Fruit fly (Drosophila melanogaster) whole organism, embryonic: Measurements from ENCODE around the gene Lnk.

Source experiments
- Abd-B ChIP-seq: fragments of 200-800 bp; sonication (Bioruptor generic); optimal IDR thresholded peaks from 2 replicates; lab custom pipeline; 2018; ENCODE audit warnings: missing biosample characterization, mild to moderate bottlenecking, missing genetic modification characterization, moderate library complexity
- Aef1 ChIP-seq: fragments of 200-800 bp; sonication (Bioruptor generic); IDR thresholded peaks from 3 replicates; pipeline ENCODE4 v1.3.6; 2022; ENCODE audit warnings: missing biosample characterization, missing genetic modification characterization
- Atf-2 ChIP-seq: fragments of 200-800 bp; sonication (Bioruptor generic); optimal IDR thresholded peaks from 2 replicates; lab custom pipeline; 2016; ENCODE audit warnings: missing biosample characterization, missing genetic modification characterization
- Bgb ChIP-seq: fragments of 200-800 bp; sonication (Bioruptor generic); IDR thresholded peaks from 2 replicates; pipeline ENCODE4 v1.3.6; 2022; ENCODE audit warnings: missing biosample characterization, missing genetic modification characterization; ENCODE audit not compliant: partially characterized antibody
- CG10979 ChIP-seq: fragments of 200-800 bp; sonication (Bioruptor generic); optimal IDR thresholded peaks from 2 replicates; lab custom pipeline; 2018; ENCODE audit warnings: missing biosample characterization, mild to moderate bottlenecking, missing genetic modification characterization, moderate library complexity
- CG11696 ChIP-seq: fragments of 200-800 bp; sonication (Bioruptor generic); IDR thresholded peaks from 2 replicates; pipeline ENCODE4 v1.3.6; 2022; ENCODE audit warnings: missing biosample characterization, missing genetic modification characterization
- CG12659 ChIP-seq: fragments of 200-800 bp; sonication (Bioruptor generic); optimal IDR thresholded peaks from 3 replicates; lab custom pipeline; 2017; ENCODE audit warnings: mild to moderate bottlenecking, missing biosample characterization, missing genetic modification reagents, missing genetic modification characterization
- CG13424 ChIP-seq: fragments of 200-800 bp; sonication (Bioruptor generic); optimal IDR thresholded peaks from 2 replicates; lab custom pipeline; 2019; ENCODE audit warnings: missing biosample characterization, mild to moderate bottlenecking, missing genetic modification characterization, moderate library complexity
- CG14014 ChIP-seq: fragments of 200-800 bp; sonication (Bioruptor generic); IDR thresholded peaks from 2 replicates; pipeline ENCODE4 v1.3.6; 2022; ENCODE audit warnings: missing biosample characterization, missing genetic modification characterization
- CG17568 ChIP-seq: fragments of 200-800 bp; sonication (Bioruptor generic); optimal IDR thresholded peaks from 2 replicates; lab custom pipeline; 2018; ENCODE audit warnings: missing biosample characterization, mild to moderate bottlenecking, missing genetic modification characterization, moderate library complexity
- CG17829 ChIP-seq: fragments of 200-800 bp; optimal IDR thresholded peaks from 2 replicates; lab custom pipeline; 2019; ENCODE audit warnings: missing biosample characterization, mild to moderate bottlenecking, missing genetic modification characterization, moderate library complexity
- CG33213 ChIP-seq: fragments of 200-800 bp; sonication (Bioruptor generic); optimal IDR thresholded peaks from 3 replicates; lab custom pipeline; 2016; ENCODE audit warnings: missing biosample characterization, missing genetic modification characterization
- CG34224 ChIP-seq: fragments of 200-800 bp; sonication (Bioruptor generic); IDR thresholded peaks from 3 replicates; pipeline ENCODE4 v1.3.6; 2022; ENCODE audit warnings: missing biosample characterization, missing genetic modification characterization; ENCODE audit not compliant: partially characterized antibody
- CG3838 ChIP-seq: fragments of 200-800 bp; sonication (Bioruptor generic); optimal IDR thresholded peaks from 3 replicates; lab custom pipeline; 2016; ENCODE audit warnings: missing biosample characterization, missing genetic modification characterization
- CG4730 ChIP-seq: fragments of 200-800 bp; sonication (Bioruptor generic); IDR thresholded peaks from 2 replicates; pipeline ENCODE4 v1.3.6; 2022; ENCODE audit warnings: missing biosample characterization, missing genetic modification characterization
- CG8290 ChIP-seq, 3 experiments: fragments of 200-800 bp; sonication (Bioruptor generic); optimal IDR thresholded peaks; 2 replicates each; lab custom pipeline; 2016 to 2019; ENCODE audit warnings: missing biosample characterization in 3 of 3, missing genetic modification characterization in 3 of 3, mild to moderate bottlenecking in 2 of 3, moderate library complexity in 1 of 3
- CG8944 ChIP-seq: fragments of 200-800 bp; sonication (Bioruptor generic); optimal IDR thresholded peaks from 3 replicates; lab custom pipeline; 2016; ENCODE audit warnings: missing biosample characterization, missing genetic modification characterization
- CG9609 ChIP-seq: fragments of 200-800 bp; sonication (Bioruptor generic); optimal IDR thresholded peaks from 3 replicates; lab custom pipeline; 2016; ENCODE audit warnings: missing biosample characterization, missing genetic modification characterization
- CG9797 ChIP-seq: fragments of 200-800 bp; sonication (Bioruptor generic); optimal IDR thresholded peaks from 3 replicates; lab custom pipeline; 2018; ENCODE audit warnings: missing biosample characterization, mild to moderate bottlenecking, missing genetic modification characterization
- CTCF ChIP-seq: fragments of 200-800 bp; sonication (Bioruptor generic); optimal IDR thresholded peaks from 2 replicates; lab custom pipeline; 2017; ENCODE audit warnings: missing biosample characterization, mild to moderate bottlenecking, missing genetic modification characterization, moderate library complexity
- Deaf1 ChIP-seq: fragments of 200-800 bp; optimal IDR thresholded peaks from 3 replicates; lab custom pipeline; 2019; ENCODE audit warnings: missing biosample characterization, mild to moderate bottlenecking, missing genetic modification characterization, moderate library complexity
- Dp ChIP-seq: fragments of 200-800 bp; sonication (Bioruptor generic); optimal IDR thresholded peaks from 2 replicates; lab custom pipeline; 2018; ENCODE audit warnings: missing biosample characterization, mild to moderate bottlenecking, missing genetic modification characterization, moderate library complexity
- Fer3 ChIP-seq: fragments of 200-800 bp; sonication (Bioruptor generic); optimal IDR thresholded peaks from 2 replicates; lab custom pipeline; 2018; ENCODE audit warnings: missing biosample characterization, mild to moderate bottlenecking, missing genetic modification characterization, moderate library complexity
- Hmr ChIP-seq: fragments of 200-800 bp; sonication (Bioruptor generic); optimal IDR thresholded peaks from 3 replicates; lab custom pipeline; 2017; ENCODE audit warnings: mild to moderate bottlenecking, missing biosample characterization, missing genetic modification reagents, missing genetic modification characterization
- Meics ChIP-seq: fragments of 200-800 bp; sonication (Bioruptor generic); optimal IDR thresholded peaks from 2 replicates; lab custom pipeline; 2017; ENCODE audit warnings: missing biosample characterization, mild to moderate bottlenecking, missing genetic modification characterization
- Mes4 ChIP-seq: fragments of 200-800 bp; sonication (Bioruptor generic); optimal IDR thresholded peaks from 2 replicates; lab custom pipeline; 2016; ENCODE audit warnings: missing biosample characterization, missing genetic modification characterization
- Sin3A ChIP-seq: fragments of >200 bp; optimal IDR thresholded peaks from 2 replicates; lab custom pipeline; 2018
- Sry-δ ChIP-seq: fragments of 200-800 bp; sonication (Bioruptor generic); optimal IDR thresholded peaks from 2 replicates; lab custom pipeline; 2016; ENCODE audit warnings: missing biosample characterization, missing genetic modification characterization
- Trl ChIP-seq, 3 experiments: fragments of >200 bp in 2 of 3; fragments of 200-800 bp in 1 of 3; sonication (Bioruptor generic) in 1 of 3; optimal IDR thresholded peaks; 2 replicates in 1 of 3; 3 replicates in 2 of 3; lab custom pipeline; 2016 to 2017; ENCODE audit warnings: missing biosample characterization in 1 of 3, missing genetic modification characterization in 1 of 3
- bigmax ChIP-seq: fragments of 200-800 bp; sonication (Bioruptor generic); optimal IDR thresholded peaks from 2 replicates; lab custom pipeline; 2018; ENCODE audit warnings: missing biosample characterization, mild to moderate bottlenecking, missing genetic modification characterization
- bsh ChIP-seq, 2 experiments: fragments of 200-800 bp; sonication (Bioruptor generic); optimal IDR thresholded peaks; 2 replicates each; lab custom pipeline; 2017 to 2018; ENCODE audit warnings: mild to moderate bottlenecking in 2 of 2, missing biosample characterization in 2 of 2, missing genetic modification characterization in 2 of 2, moderate library complexity in 1 of 2
- dpn ChIP-seq, 2 experiments: fragments of 200-800 bp; sonication (Bioruptor generic); optimal IDR thresholded peaks; 3 replicates each; lab custom pipeline; 2016; ENCODE audit warnings: missing biosample characterization in 2 of 2, missing genetic modification characterization in 2 of 2
- dysf ChIP-seq: fragments of 200-800 bp; sonication (Bioruptor generic); IDR thresholded peaks from 3 replicates; pipeline ENCODE4 v1.3.6; 2022; ENCODE audit warnings: missing biosample characterization, missing genetic modification characterization
- ftz-f1 ChIP-seq: fragments of 200-800 bp; sonication (Bioruptor generic); optimal IDR thresholded peaks from 2 replicates; lab custom pipeline; 2016; ENCODE audit warnings: missing biosample characterization, missing genetic modification characterization
- gro ChIP-seq: fragments of 200-800 bp; sonication (Bioruptor generic); optimal IDR thresholded peaks from 2 replicates; lab custom pipeline; 2016; ENCODE audit warnings: missing biosample characterization, missing genetic modification characterization
- insv ChIP-seq, 2 experiments: fragments of 200-800 bp; sonication (Bioruptor generic); optimal IDR thresholded peaks; 3 replicates each; lab custom pipeline; 2016 to 2018; ENCODE audit warnings: missing biosample characterization in 2 of 2, missing genetic modification characterization in 2 of 2
- kah ChIP-seq: fragments of 200-800 bp; sonication (Bioruptor generic); optimal IDR thresholded peaks from 2 replicates; lab custom pipeline; 2018; ENCODE audit warnings: missing biosample characterization, mild to moderate bottlenecking, missing genetic modification characterization
- lab ChIP-seq: fragments of 200-800 bp; sonication (Bioruptor generic); optimal IDR thresholded peaks from 3 replicates; lab custom pipeline; 2017; ENCODE audit warnings: missing biosample characterization, missing genetic modification characterization, mild to moderate bottlenecking, moderate library complexity, missing genetic modification reagents
- nerfin-1 ChIP-seq: fragments of 200-800 bp; sonication (Bioruptor generic); optimal IDR thresholded peaks from 3 replicates; lab custom pipeline; 2019; ENCODE audit warnings: missing biosample characterization, mild to moderate bottlenecking, missing genetic modification characterization, moderate library complexity
- odd ChIP-seq: fragments of 200-800 bp; sonication (Bioruptor generic); optimal IDR thresholded peaks from 2 replicates; lab custom pipeline; 2017; ENCODE audit warnings: missing biosample characterization, mild to moderate bottlenecking, missing genetic modification characterization
- pita ChIP-seq: fragments of 200-800 bp; sonication (Bioruptor generic); optimal IDR thresholded peaks from 2 replicates; lab custom pipeline; 2017; ENCODE audit warnings: missing biosample characterization, mild to moderate bottlenecking, missing genetic modification characterization
- sd ChIP-seq: fragments of 200-800 bp; sonication (Bioruptor generic); optimal IDR thresholded peaks from 3 replicates; lab custom pipeline; 2018; ENCODE audit warnings: missing biosample characterization, mild to moderate bottlenecking, missing genetic modification characterization, moderate library complexity
- sens-2 ChIP-seq: fragments of 200-800 bp; sonication (Bioruptor generic); IDR thresholded peaks from 2 replicates; pipeline ENCODE4 v1.3.6; 2022; ENCODE audit warnings: missing biosample characterization, missing genetic modification characterization
- slp2 ChIP-seq: fragments of 200-800 bp; sonication (Bioruptor generic); optimal IDR thresholded peaks from 2 replicates; lab custom pipeline; 2016; ENCODE audit warnings: missing biosample characterization, missing genetic modification characterization
- sna ChIP-seq: fragments of 200-800 bp; sonication (Bioruptor generic); IDR thresholded peaks from 2 replicates; pipeline ENCODE4 v1.3.6; 2022; ENCODE audit warnings: missing biosample characterization, missing genetic modification characterization; ENCODE audit not compliant: partially characterized antibody
- tup ChIP-seq: fragments of 200-800 bp; sonication (Bioruptor generic); optimal IDR thresholded peaks from 2 replicates; lab custom pipeline; 2016; ENCODE audit warnings: missing biosample characterization, mild to moderate bottlenecking, missing genetic modification characterization, moderate library complexity
- unpg ChIP-seq: fragments of 200-800 bp; sonication (Bioruptor generic); optimal IDR thresholded peaks from 3 replicates; lab custom pipeline; 2018; ENCODE audit warnings: missing biosample characterization, mild to moderate bottlenecking, missing genetic modification characterization, moderate library complexity
- vnd ChIP-seq: fragments of 200-800 bp; sonication (Bioruptor generic); IDR thresholded peaks from 3 replicates; pipeline ENCODE4 v1.3.6; 2022; ENCODE audit warnings: missing biosample characterization, missing genetic modification characterization; ENCODE audit not compliant: partially characterized antibody

Lnk gene

DNA sequence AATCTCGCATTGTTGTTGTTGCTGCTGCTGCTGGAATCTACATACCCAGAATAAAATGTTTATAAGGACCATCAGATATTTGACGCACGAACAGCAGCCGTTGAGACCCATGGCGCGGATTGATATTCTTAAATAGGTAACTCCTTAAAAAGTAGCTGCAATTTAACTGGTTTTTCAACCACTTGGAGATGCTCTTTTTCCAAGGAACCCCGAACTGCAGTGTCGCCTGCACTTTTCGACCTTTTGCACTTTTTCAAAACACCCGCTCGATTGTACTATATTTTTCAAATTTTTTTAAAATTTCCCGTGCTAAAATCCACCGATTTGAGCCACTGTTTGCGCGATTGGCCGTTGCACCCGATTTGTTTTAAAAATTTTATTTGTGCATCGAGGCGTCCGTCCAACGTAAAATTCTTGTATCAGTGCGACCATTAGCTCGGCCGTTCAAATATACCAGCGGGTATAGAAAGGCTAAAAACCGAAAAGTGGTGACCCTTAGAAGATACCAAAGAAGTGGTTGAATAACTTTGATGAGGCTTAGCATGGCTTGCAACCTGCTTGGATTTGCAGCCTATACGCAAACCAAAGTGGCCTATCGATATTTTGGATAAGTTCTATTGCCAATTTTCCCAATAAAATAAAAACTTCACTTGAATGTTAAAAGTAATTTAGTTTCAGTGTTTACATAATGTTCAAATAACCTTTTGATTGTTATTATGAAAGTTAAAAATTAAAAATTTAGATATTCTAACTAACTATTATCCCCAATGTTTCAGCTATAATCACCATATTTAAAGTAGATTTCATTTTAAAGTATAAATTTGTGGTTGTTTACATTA, 7.2 kb upstream of the Lnk start, which contains the start of gene Tsp96F (continued):
- peak; percentile 76 for TF ChIP-seq Sry-δ (GFP tag; lab: Kevin White, UChicago)
- TF ChIP-seq Bgb: peak; percentile 71
- TF ChIP-seq CG3838 (GFP tag; lab: Kevin White, UChicago): no peak
- peak; percentile 87 for TF ChIP-seq CG9797
- TF ChIP-seq Hmr (GFP tag; lab: Kevin White, UChicago): peak; percentile 53
- TF ChIP-seq odd: no peak
- TF ChIP-seq dysf: no peak
- TF ChIP-seq Deaf1: no peak
- no peak for TF ChIP-seq Aef1 (GFP tag; lab: Robert Waterston, UW)
- no peak for TF ChIP-seq CG8290 (GFP tag; optimal IDR thresholded peaks at IDR 0.05; lab: Kevin White, UChicago)
- peak in 1 of 2 experiments; percentile 81 for TF ChIP-seq CG8290 (tag; optimal IDR thresholded peaks at IDR 0.05; lab: Kevin White, UChicago)
- peak in 1 of 2 experiments; percentile 22 for TF ChIP-seq bsh (GFP tag; optimal IDR thresholded peaks at IDR 0.05; lab: Kevin White, UChicago)
- no peak for TF ChIP-seq sens-2 (GFP tag; lab: Robert Waterston, UW)
- peak; percentile 66 for TF ChIP-seq CG33213 (GFP tag; lab: Kevin White, UChicago)
- peak; percentile 32 for TF ChIP-seq Abd-B (GFP tag; lab: Kevin White, UChicago)
- no peak for TF ChIP-seq CG4730 (GFP tag; lab: Robert Waterston, UW)
- peak; percentile 0 for TF ChIP-seq CG8944 (GFP tag; lab: Kevin White, UChicago)
- TF ChIP-seq gro (GFP tag; lab: Kevin White, UChicago): no peak
- no peak for TF ChIP-seq CG10979 (tag; lab: Kevin White, UChicago)
- TF ChIP-seq dpn (GFP tag; optimal IDR thresholded peaks at IDR 0.05; lab: Kevin White, UChicago): peak in 1 of 2 experiments; percentile 9
- 0 out of 3 replicates have a peak, but pooled peaks have one; percentile 38 for TF ChIP-seq CG34224 (GFP tag; lab: Robert Waterston, UW)
- TF ChIP-seq kah (GFP tag; lab: Kevin White, UChicago): peak; percentile 40
- TF ChIP-seq Atf-2 (GFP tag; lab: Kevin White, UChicago): no peak
- TF ChIP-seq Dp: peak; percentile 50
- TF ChIP-seq CG17568 (GFP tag; lab: Kevin White, UChicago): peak; percentile 35
- TF ChIP-seq CG14014 (GFP tag; lab: Robert Waterston, UW): no peak
- TF ChIP-seq tup (GFP tag; lab: Kevin White, UChicago): no peak
- peak; percentile 4 for TF ChIP-seq lab
- 0 out of 2 replicates have a peak, but pooled peaks have one; percentile 0 for TF ChIP-seq sna (GFP tag; lab: Robert Waterston, UW)
- TF ChIP-seq Mes4 (GFP tag; lab: Kevin White, UChicago): peak; percentile 5
- TF ChIP-seq vnd (GFP tag; lab: Robert Waterston, UW): no peak
- TF ChIP-seq sd (tag; lab: Kevin White, UChicago): peak; percentile 45
- TF ChIP-seq CG9609 (GFP tag; lab: Kevin White, UChicago): peak; percentile 7
- no peak for TF ChIP-seq Meics (GFP tag; lab: Kevin White, UChicago)
- peak in 1 of 2 experiments; percentile 8 for TF ChIP-seq insv (GFP tag; optimal IDR thresholded peaks at IDR 0.05; lab: Kevin White, UChicago)
- peak; percentile 16 for TF ChIP-seq nerfin-1
- peak; percentile 4 for TF ChIP-seq CG17829
- TF ChIP-seq slp2 (GFP tag; lab: Kevin White, UChicago): no peak
- peak; percentile 89 for TF ChIP-seq pita (GFP tag; lab: Kevin White, UChicago)
- no peak for TF ChIP-seq Fer3 (tag; lab: Kevin White, UChicago)
- TF ChIP-seq unpg: no peak
- no peak for TF ChIP-seq ftz-f1
- TF ChIP-seq CG11696 (GFP tag; lab: Robert Waterston, UW): no peak
- no peak for TF ChIP-seq bigmax
- TF ChIP-seq CG12659 (GFP tag; lab: Kevin White, UChicago): peak; percentile 52
- TF ChIP-seq Trl (optimal IDR thresholded peaks at IDR 0.05; lab: Kevin White, UChicago): no peak
- no peak for TF ChIP-seq Trl (GFP tag; optimal IDR thresholded peaks at IDR 0.05; lab: Kevin White, UChicago)
- TF ChIP-seq Sin3A (lab: Kevin White, UChicago): peak; percentile 11
- peak; percentile 48 for TF ChIP-seq CTCF (GFP tag; lab: Kevin White, UChicago)
- TF ChIP-seq CG13424: no peak
